Fruit fly (Drosophila melanogaster) whole organism, embryonic: ENCODE measurements around the gene RIOK2.

Source experiments
- ATbp ChIP-seq: fragments of 200-800 bp; sonication (Bioruptor generic); optimal IDR thresholded peaks from 2 replicates; lab custom pipeline; 2017; ENCODE audit warnings: missing biosample characterization, mild to moderate bottlenecking, missing genetic modification characterization, missing genetic modification reagents
- Blimp-1 ChIP-seq: fragments of 200-800 bp; sonication (Bioruptor generic); optimal IDR thresholded peaks from 3 replicates; lab custom pipeline; 2018; ENCODE audit warnings: missing biosample characterization, missing genetic modification characterization, mild to moderate bottlenecking, moderate library complexity, missing genetic modification reagents
- Bteb2 ChIP-seq: fragments of 200-800 bp; sonication (Bioruptor generic); optimal IDR thresholded peaks from 2 replicates; lab custom pipeline; 2016; ENCODE audit warnings: missing biosample characterization, missing genetic modification characterization
- CG10147 ChIP-seq: fragments of 200-800 bp; sonication (Bioruptor generic); optimal IDR thresholded peaks from 2 replicates; lab custom pipeline; 2019; ENCODE audit warnings: missing biosample characterization, mild to moderate bottlenecking, missing genetic modification characterization, moderate library complexity
- CG10267 ChIP-seq: fragments of 200-800 bp; sonication (Bioruptor generic); optimal IDR thresholded peaks from 2 replicates; lab custom pipeline; 2018; ENCODE audit warnings: missing biosample characterization, mild to moderate bottlenecking, missing genetic modification characterization, moderate library complexity
- CG10654 ChIP-seq: fragments of 200-800 bp; sonication (Bioruptor generic); optimal IDR thresholded peaks from 2 replicates; lab custom pipeline; 2016; ENCODE audit warnings: missing biosample characterization, missing genetic modification characterization
- CG12071 ChIP-seq: fragments of 200-800 bp; sonication (Bioruptor generic); optimal IDR thresholded peaks from 3 replicates; lab custom pipeline; 2018; ENCODE audit warnings: missing biosample characterization, mild to moderate bottlenecking, missing genetic modification characterization
- CG12769 ChIP-seq: fragments of 200-800 bp; sonication (Bioruptor generic); optimal IDR thresholded peaks from 2 replicates; lab custom pipeline; 2019; ENCODE audit warnings: missing biosample characterization, mild to moderate bottlenecking, missing genetic modification characterization, moderate library complexity
- CG13287 ChIP-seq: fragments of 200-800 bp; sonication (Bioruptor generic); IDR thresholded peaks from 2 replicates; pipeline ENCODE4 v1.3.6; 2022; ENCODE audit warnings: missing biosample characterization, missing genetic modification characterization; ENCODE audit not compliant: partially characterized antibody
- CG15479 ChIP-seq: fragments of 200-800 bp; sonication (Bioruptor generic); optimal IDR thresholded peaks from 3 replicates; lab custom pipeline; 2019; ENCODE audit warnings: missing biosample characterization, mild to moderate bottlenecking, missing genetic modification characterization, moderate library complexity
- CG1647 ChIP-seq: fragments of 200-800 bp; sonication (Bioruptor generic); optimal IDR thresholded peaks from 3 replicates; lab custom pipeline; 2016; ENCODE audit warnings: missing biosample characterization, missing genetic modification characterization
- CG17612 ChIP-seq: fragments of 200-800 bp; sonication (Bioruptor generic); IDR thresholded peaks from 2 replicates; pipeline ENCODE4 v1.3.6; 2022; ENCODE audit warnings: missing biosample characterization, missing genetic modification characterization
- CG18262 ChIP-seq: fragments of 200-800 bp; optimal IDR thresholded peaks from 3 replicates; lab custom pipeline; 2019; ENCODE audit warnings: missing biosample characterization, mild to moderate bottlenecking, missing genetic modification characterization, moderate library complexity
- CG18476 ChIP-seq: fragments of 200-800 bp; sonication (Bioruptor generic); optimal IDR thresholded peaks from 2 replicates; lab custom pipeline; 2016; ENCODE audit warnings: missing biosample characterization, mild to moderate bottlenecking, missing genetic modification characterization
- CG2875 ChIP-seq: fragments of 200-800 bp; sonication (Bioruptor generic); optimal IDR thresholded peaks from 2 replicates; lab custom pipeline; 2017; ENCODE audit warnings: missing biosample characterization, mild to moderate bottlenecking, missing genetic modification characterization, missing genetic modification reagents
- CG30403 ChIP-seq: fragments of 200-800 bp; sonication (Bioruptor generic); optimal IDR thresholded peaks from 3 replicates; lab custom pipeline; 2016; ENCODE audit warnings: missing biosample characterization, missing genetic modification characterization
- CG3065 ChIP-seq: fragments of 200-800 bp; sonication (Bioruptor generic); optimal IDR thresholded peaks from 2 replicates; lab custom pipeline; 2016; ENCODE audit warnings: missing biosample characterization, missing genetic modification characterization
- CG32532 ChIP-seq: fragments of 200-800 bp; sonication (Bioruptor generic); IDR thresholded peaks from 2 replicates; pipeline ENCODE4 v1.3.6; 2022; ENCODE audit warnings: missing biosample characterization, missing genetic modification characterization
- CG34422 ChIP-seq: fragments of 200-800 bp; sonication (Bioruptor generic); IDR thresholded peaks from 3 replicates; pipeline ENCODE4 v1.3.6; 2022; ENCODE audit warnings: missing biosample characterization, missing genetic modification characterization
- CG3838 ChIP-seq: fragments of 200-800 bp; sonication (Bioruptor generic); optimal IDR thresholded peaks from 3 replicates; lab custom pipeline; 2016; ENCODE audit warnings: missing biosample characterization, missing genetic modification characterization
- CG3995 ChIP-seq: fragments of 200-800 bp; sonication (Bioruptor generic); optimal IDR thresholded peaks from 3 replicates; lab custom pipeline; 2016; ENCODE audit warnings: missing biosample characterization, missing genetic modification characterization
- CG4360 ChIP-seq: fragments of 200-800 bp; sonication (Bioruptor generic); IDR thresholded peaks from 2 replicates; pipeline ENCODE4 v1.3.6; 2022; ENCODE audit warnings: missing biosample characterization, missing genetic modification characterization
- CG6254 ChIP-seq: fragments of 200-800 bp; sonication (Bioruptor generic); optimal IDR thresholded peaks from 3 replicates; lab custom pipeline; 2017; ENCODE audit warnings: mild to moderate bottlenecking, missing biosample characterization, missing genetic modification reagents, missing genetic modification characterization
- CG6272 ChIP-seq: fragments of 200-800 bp; sonication (Bioruptor generic); IDR thresholded peaks from 2 replicates; pipeline ENCODE4 v1.3.6; 2022; ENCODE audit warnings: missing biosample characterization, missing genetic modification characterization
- CG6683 ChIP-seq: fragments of 200-800 bp; sonication (Bioruptor generic); optimal IDR thresholded peaks from 2 replicates; lab custom pipeline; 2017; ENCODE audit warnings: missing biosample characterization, mild to moderate bottlenecking, missing genetic modification characterization, missing genetic modification reagents
- CG9727 ChIP-seq: fragments of 200-800 bp; sonication (Bioruptor generic); optimal IDR thresholded peaks from 3 replicates; lab custom pipeline; 2017; ENCODE audit warnings: missing biosample characterization, mild to moderate bottlenecking, missing genetic modification characterization
- CrebB ChIP-seq: fragments of 200-800 bp; sonication (Bioruptor generic); optimal IDR thresholded peaks from 3 replicates; lab custom pipeline; 2018; ENCODE audit warnings: missing biosample characterization, mild to moderate bottlenecking, missing genetic modification characterization
- Dip2 ChIP-seq: fragments of 200-800 bp; sonication (Bioruptor generic); IDR thresholded peaks from 2 replicates; pipeline ENCODE4 v1.3.6; 2022; ENCODE audit warnings: missing biosample characterization, missing genetic modification characterization
- Dref ChIP-seq: fragments of 200-800 bp; sonication (Bioruptor generic); IDR thresholded peaks from 2 replicates; pipeline ENCODE4 v1.3.6; 2022; ENCODE audit warnings: missing biosample characterization, missing genetic modification characterization
- Elba2 ChIP-seq: fragments of 200-800 bp; sonication (Bioruptor generic); optimal IDR thresholded peaks from 3 replicates; lab custom pipeline; 2016; ENCODE audit warnings: missing biosample characterization, missing genetic modification characterization
- H2.0 ChIP-seq: fragments of 200-800 bp; sonication (Bioruptor generic); IDR thresholded peaks from 2 replicates; pipeline ENCODE4 v1.3.6; 2022; ENCODE audit warnings: missing biosample characterization, missing genetic modification characterization
- Nf-YC ChIP-seq: fragments of 200-800 bp; optimal IDR thresholded peaks from 3 replicates; lab custom pipeline; 2019; ENCODE audit warnings: missing biosample characterization, mild to moderate bottlenecking, missing genetic modification characterization, moderate library complexity
- Oli ChIP-seq: fragments of 200-800 bp; sonication (Bioruptor generic); optimal IDR thresholded peaks from 2 replicates; lab custom pipeline; 2018; ENCODE audit warnings: missing biosample characterization, mild to moderate bottlenecking, missing genetic modification characterization, moderate library complexity
- Ptx1 ChIP-seq: fragments of 200-800 bp; sonication (Bioruptor generic); IDR thresholded peaks from 2 replicates; pipeline ENCODE4 v1.3.6; 2022; ENCODE audit warnings: missing biosample characterization, missing genetic modification characterization
- Sry-δ ChIP-seq: fragments of 200-800 bp; sonication (Bioruptor generic); optimal IDR thresholded peaks from 2 replicates; lab custom pipeline; 2016; ENCODE audit warnings: missing biosample characterization, missing genetic modification characterization
- al ChIP-seq: fragments of 200-800 bp; sonication (Bioruptor generic); IDR thresholded peaks from 2 replicates; pipeline ENCODE4 v1.3.6; 2022; ENCODE audit warnings: missing biosample characterization, missing genetic modification characterization
- ap ChIP-seq: fragments of 200-800 bp; sonication (Bioruptor generic); IDR thresholded peaks from 2 replicates; pipeline ENCODE4 v1.3.6; 2022; ENCODE audit warnings: missing biosample characterization, missing genetic modification characterization
- cato ChIP-seq: fragments of 200-800 bp; sonication (Bioruptor generic); optimal IDR thresholded peaks from 2 replicates; lab custom pipeline; 2016; ENCODE audit warnings: missing biosample characterization, missing genetic modification characterization, borderline replicate concordance
- cg ChIP-seq: fragments of 200-800 bp; sonication (Bioruptor generic); optimal IDR thresholded peaks from 3 replicates; lab custom pipeline; 2019; ENCODE audit warnings: missing biosample characterization, mild to moderate bottlenecking, missing genetic modification characterization, moderate library complexity
- croc ChIP-seq: fragments of 200-800 bp; sonication (Bioruptor generic); conservative IDR thresholded peaks from 3 replicates; pipeline ENCODE4 v1.3.6; 2022; ENCODE audit warnings: missing biosample characterization, missing genetic modification characterization
- dmrt11E ChIP-seq: fragments of 200-800 bp; sonication (Bioruptor generic); optimal IDR thresholded peaks from 3 replicates; lab custom pipeline; 2018; ENCODE audit warnings: missing biosample characterization, mild to moderate bottlenecking, missing genetic modification characterization, moderate library complexity
- gsb-n ChIP-seq: fragments of 200-800 bp; sonication (Bioruptor generic); optimal IDR thresholded peaks from 3 replicates; lab custom pipeline; 2018; ENCODE audit warnings: missing biosample characterization, mild to moderate bottlenecking, missing genetic modification characterization
- ind ChIP-seq: fragments of 200-800 bp; sonication (Bioruptor generic); optimal IDR thresholded peaks from 3 replicates; lab custom pipeline; 2016; ENCODE audit warnings: missing biosample characterization, missing genetic modification characterization
- jumu ChIP-seq: fragments of 200-800 bp; sonication (Bioruptor generic); optimal IDR thresholded peaks from 3 replicates; lab custom pipeline; 2016; ENCODE audit warnings: missing biosample characterization, missing genetic modification characterization
- ken ChIP-seq: fragments of 200-800 bp; sonication (Bioruptor generic); IDR thresholded peaks from 3 replicates; pipeline ENCODE4 v1.3.6; 2022; ENCODE audit warnings: missing biosample characterization, missing genetic modification characterization
- klu ChIP-seq: fragments of 200-800 bp; sonication (Bioruptor generic); IDR thresholded peaks from 2 replicates; pipeline ENCODE4 v1.3.6; 2022; ENCODE audit warnings: missing biosample characterization, missing genetic modification characterization
- slou ChIP-seq: fragments of 200-800 bp; sonication (Bioruptor generic); optimal IDR thresholded peaks from 3 replicates; lab custom pipeline; 2016; ENCODE audit warnings: missing biosample characterization, missing genetic modification characterization
- slp2 ChIP-seq: fragments of 200-800 bp; sonication (Bioruptor generic); optimal IDR thresholded peaks from 2 replicates; lab custom pipeline; 2016; ENCODE audit warnings: missing biosample characterization, missing genetic modification characterization
- tap ChIP-seq: fragments of 200-800 bp; optimal IDR thresholded peaks from 3 replicates; lab custom pipeline; 2019; ENCODE audit warnings: missing biosample characterization, mild to moderate bottlenecking, missing genetic modification characterization, moderate library complexity
- wek ChIP-seq: fragments of 200-800 bp; sonication (Bioruptor generic); optimal IDR thresholded peaks from 3 replicates; lab custom pipeline; 2018; ENCODE audit warnings: missing biosample characterization, mild to moderate bottlenecking, missing genetic modification characterization, moderate library complexity
- zen ChIP-seq: fragments of 200-800 bp; sonication (Bioruptor generic); optimal IDR thresholded peaks from 3 replicates; lab custom pipeline; 2018; ENCODE audit warnings: missing biosample characterization, mild to moderate bottlenecking, missing genetic modification characterization, moderate library complexity

Gene RIOK2

dm6 chr3R:25221203-25221807 lies 44.3 kb upstream of the RIOK2 start, which contains the start of gene Alg9 (continued):
- peak; percentile 94 for TF ChIP-seq CG13287 (GFP tag; lab: Robert Waterston, UW)
- no peak for TF ChIP-seq Nf-YC (tag; lab: Kevin White, UChicago)
- no peak for TF ChIP-seq CG17612 (GFP tag; lab: Robert Waterston, UW)
- TF ChIP-seq CG18262 (tag; lab: Kevin White, UChicago): no peak
- no peak for TF ChIP-seq CG18476 (GFP tag; lab: Kevin White, UChicago)
- TF ChIP-seq tap (tag; lab: Kevin White, UChicago): no peak
- no peak for TF ChIP-seq klu
- no peak for TF ChIP-seq CG10267
- peak; percentile 76; the same call in 1 of the 3 replicates for TF ChIP-seq CG34422 (GFP tag; lab: Robert Waterston, UW)
- 0 out of 3 replicates have a peak, but pooled peaks have one; percentile 24 for TF ChIP-seq ken (GFP tag; lab: Robert Waterston, UW)
- no peak for TF ChIP-seq CG30403 (GFP tag; lab: Kevin White, UChicago)
- TF ChIP-seq CG10147: no peak
- no peak for TF ChIP-seq CG9727 (GFP tag; lab: Kevin White, UChicago)
- peak; percentile 94 for TF ChIP-seq Dref (GFP tag; lab: Robert Waterston, UW)
- no peak for TF ChIP-seq slou (GFP tag; lab: Kevin White, UChicago)
- no peak for TF ChIP-seq ap
- TF ChIP-seq CG6272 (GFP tag; lab: Robert Waterston, UW): no peak
- no peak for TF ChIP-seq CG15479
- TF ChIP-seq cg (GFP tag; lab: Kevin White, UChicago): no peak
- no peak for TF ChIP-seq CG3995 (GFP tag; lab: Kevin White, UChicago)
- TF ChIP-seq wek (GFP tag; lab: Kevin White, UChicago): peak; percentile 99
- no peak for TF ChIP-seq CG3838
- TF ChIP-seq CrebB: no peak
- no peak for TF ChIP-seq CG1647 (GFP tag; lab: Kevin White, UChicago)
- TF ChIP-seq zen: no peak
- no peak for TF ChIP-seq CG12071 (GFP tag; lab: Kevin White, UChicago)
- TF ChIP-seq CG12769 (tag; lab: Kevin White, UChicago): no peak
- TF ChIP-seq CG2875: no peak
- no peak for TF ChIP-seq Dip2
- TF ChIP-seq CG3065: no peak
- TF ChIP-seq al (GFP tag; lab: Robert Waterston, UW): no peak
- no peak for TF ChIP-seq slp2 (GFP tag; lab: Kevin White, UChicago)
- no peak for TF ChIP-seq Ptx1 (GFP tag; lab: Robert Waterston, UW)
- TF ChIP-seq ind (GFP tag; lab: Kevin White, UChicago): no peak
- TF ChIP-seq jumu (GFP tag; lab: Kevin White, UChicago): no peak
- TF ChIP-seq Oli (tag; lab: Kevin White, UChicago): no peak
- TF ChIP-seq Bteb2: no peak
- TF ChIP-seq CG6254 (GFP tag; lab: Kevin White, UChicago): no peak
- TF ChIP-seq H2.0: no peak
- TF ChIP-seq Sry-δ: peak; percentile 88
- TF ChIP-seq Blimp-1 (GFP tag; lab: Kevin White, UChicago): no peak
- no peak for TF ChIP-seq ATbp (GFP tag; lab: Kevin White, UChicago)
- TF ChIP-seq CG10654: peak; percentile 3
- no peak for TF ChIP-seq CG6683 (GFP tag; lab: Kevin White, UChicago)
- no peak for TF ChIP-seq Elba2 (GFP tag; lab: Kevin White, UChicago)
- no peak for TF ChIP-seq CG4360 (GFP tag; lab: Robert Waterston, UW)
- TF ChIP-seq CG32532: no peak
- TF ChIP-seq gsb-n (tag; lab: Kevin White, UChicago): no peak
- TF ChIP-seq croc (GFP tag; lab: Robert Waterston, UW): no peak
- TF ChIP-seq cato (GFP tag; lab: Kevin White, UChicago): no peak
- TF ChIP-seq dmrt11E: no peak
